Worm (Caenorhabditis elegans) whole organism, young adult: Measurements from ENCODE around the gene C18E9.7.

Experiments used
- F49E8.2 ChIP-seq: sonication (generic microtip); optimal IDR thresholded peaks from 3 replicates; lab custom pipeline; 2017; ENCODE audit warnings: missing genetic modification characterization, mild to moderate bottlenecking, missing compliant biosample characterization, antibody characterized with exemption, moderate library complexity; ENCODE audit not compliant: insufficient read depth
- ZK185.1 ChIP-seq: sonication (generic microtip); optimal IDR thresholded peaks from 2 replicates; lab custom pipeline; 2016; ENCODE audit warnings: mild to moderate bottlenecking, missing genetic modification characterization, missing compliant biosample characterization; ENCODE audit not compliant: poor library complexity, severe bottlenecking
- ama-1 ChIP-seq, 3 experiments: fragments of 150-350 bp in 1 of 3; sonication (generic microtip) in 2 of 3; optimal IDR thresholded peaks; 2 replicates each; lab custom pipeline; 2014 to 2018; ENCODE audit warnings: missing biosample characterization in 2 of 3, missing genetic modification characterization in 2 of 3, missing genetic modification reagents in 2 of 3
- ceh-100 ChIP-seq: fragments of 200-800 bp; sonication (Bioruptor generic); IDR thresholded peaks from 2 replicates; pipeline ENCODE4 v1.3.6; 2022; ENCODE audit warnings: missing genetic modification reagents, missing genetic modification characterization, missing compliant biosample characterization

DNA sequence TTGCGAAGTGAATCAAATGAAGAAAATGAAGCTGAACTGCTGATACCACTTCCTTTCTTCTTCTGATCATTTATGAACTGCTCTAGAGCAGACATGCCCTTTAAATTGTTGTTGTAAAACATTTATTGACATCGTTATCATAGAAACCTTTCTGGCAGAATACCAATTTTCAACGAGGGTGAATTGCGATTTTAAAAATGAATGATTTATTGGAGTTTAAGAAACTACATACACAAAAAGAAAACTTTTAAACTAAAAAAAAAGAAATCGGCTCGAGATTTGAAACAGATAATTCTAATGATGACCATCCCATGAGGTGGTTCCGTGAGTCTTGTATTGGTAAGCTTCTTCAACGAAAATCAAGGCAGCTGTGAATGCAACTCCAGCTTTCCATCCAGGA is 18.5 kb downstream of the C18E9.7 start, which contains the start of gene sftd-3:
- TF ChIP-seq F49E8.2 (tag; lab: Kevin White, UChicago) (no peak), ama-1 (optimal IDR thresholded peaks at IDR 0.05; lab: Kevin White, UChicago) (no peak), ama-1 (GFP tag; optimal IDR thresholded peaks at IDR 0.05; lab: Kevin White, UChicago) (no peak), ZK185.1 (tag; lab: Kevin White, UChicago) (no peak), ceh-100 (GFP tag; lab: Robert Waterston, UW) (no peak)
